Fruit fly (Drosophila melanogaster): ENCODE results near the gene fusl.

The fusl gene

DNA sequence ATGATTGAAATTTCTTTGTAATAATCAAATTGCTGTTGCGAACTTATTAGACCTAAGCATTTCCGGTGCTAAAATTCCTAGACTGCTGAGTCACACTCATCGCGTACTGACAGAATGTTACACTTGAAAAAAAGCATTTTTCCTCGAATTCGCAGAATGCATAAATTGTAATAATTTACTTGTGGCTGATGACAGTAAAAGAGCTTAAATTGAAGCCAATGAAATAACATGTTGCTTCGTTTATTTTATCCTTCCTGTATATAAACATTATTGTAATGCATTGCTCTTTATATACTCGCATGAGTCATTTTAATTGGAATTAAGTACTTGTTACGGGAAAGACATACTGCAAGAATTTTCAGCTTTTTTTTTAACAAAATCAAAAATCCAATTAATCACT, 47.3 kb downstream of the fusl start:
- no peak for TF ChIP-seq ttk (optimal IDR thresholded peaks at IDR 0.05)
- no peak for TF ChIP-seq psq (optimal IDR thresholded peaks at IDR 0.05)
- no peak for TF ChIP-seq Myc (optimal IDR thresholded peaks at IDR 0.05)
- TF ChIP-seq insv (optimal IDR thresholded peaks at IDR 0.05), result no peak
- TF ChIP-seq Sin3A (optimal IDR thresholded peaks at IDR 0.05), result no peak
- no peak for TF ChIP-seq h (optimal IDR thresholded peaks at IDR 0.05)

DNA sequence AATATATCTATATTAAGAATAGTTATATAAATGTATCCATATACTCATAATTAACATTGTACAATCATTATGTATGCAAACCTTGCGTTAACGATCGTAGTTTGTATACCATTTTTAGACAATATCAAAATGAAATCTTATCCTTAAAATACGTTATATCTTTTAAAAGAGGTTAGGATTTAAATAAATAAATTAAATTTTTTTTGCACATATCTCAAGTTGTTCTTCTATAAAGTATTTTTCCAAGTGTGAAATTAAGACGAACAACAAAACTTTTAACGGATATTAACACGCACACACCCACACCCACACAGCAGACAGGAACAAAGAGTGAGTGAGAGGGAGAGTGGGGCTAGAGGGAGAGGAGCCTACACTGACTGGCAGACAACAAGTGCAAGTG, 48.0 kb downstream of the fusl start:
- TF ChIP-seq psq (optimal IDR thresholded peaks at IDR 0.05) (no peak), Sin3A (optimal IDR thresholded peaks at IDR 0.05) (no peak), h (optimal IDR thresholded peaks at IDR 0.05) (no peak), Myc (optimal IDR thresholded peaks at IDR 0.05) (no peak), insv (optimal IDR thresholded peaks at IDR 0.05) (no peak), ttk (optimal IDR thresholded peaks at IDR 0.05) (no peak)

- TF ChIP-seq ttk (optimal IDR thresholded peaks at IDR 0.05) (no peak), Myc (optimal IDR thresholded peaks at IDR 0.05) (no peak), insv (optimal IDR thresholded peaks at IDR 0.05) (no peak), h (optimal IDR thresholded peaks at IDR 0.05) (no peak), Sin3A (optimal IDR thresholded peaks at IDR 0.05) (no peak), psq (optimal IDR thresholded peaks at IDR 0.05) (no peak)
These were observed 49.2 kb downstream of the fusl start, which contains the start of gene vri for dm6 chr2L:5288721-5289120. Gene vri (plus strand): TSS chr2L:5288944.

dm6 chr2L:5288262-5288621, 49.6 kb downstream of the fusl start:
- TF ChIP-seq insv (optimal IDR thresholded peaks at IDR 0.05), result no peak
- no peak for TF ChIP-seq ttk (optimal IDR thresholded peaks at IDR 0.05)
- TF ChIP-seq Sin3A (optimal IDR thresholded peaks at IDR 0.05), result no peak
- no peak for TF ChIP-seq Myc (optimal IDR thresholded peaks at IDR 0.05)
- no peak for TF ChIP-seq psq (optimal IDR thresholded peaks at IDR 0.05)
- no peak for TF ChIP-seq h (optimal IDR thresholded peaks at IDR 0.05)

DNA sequence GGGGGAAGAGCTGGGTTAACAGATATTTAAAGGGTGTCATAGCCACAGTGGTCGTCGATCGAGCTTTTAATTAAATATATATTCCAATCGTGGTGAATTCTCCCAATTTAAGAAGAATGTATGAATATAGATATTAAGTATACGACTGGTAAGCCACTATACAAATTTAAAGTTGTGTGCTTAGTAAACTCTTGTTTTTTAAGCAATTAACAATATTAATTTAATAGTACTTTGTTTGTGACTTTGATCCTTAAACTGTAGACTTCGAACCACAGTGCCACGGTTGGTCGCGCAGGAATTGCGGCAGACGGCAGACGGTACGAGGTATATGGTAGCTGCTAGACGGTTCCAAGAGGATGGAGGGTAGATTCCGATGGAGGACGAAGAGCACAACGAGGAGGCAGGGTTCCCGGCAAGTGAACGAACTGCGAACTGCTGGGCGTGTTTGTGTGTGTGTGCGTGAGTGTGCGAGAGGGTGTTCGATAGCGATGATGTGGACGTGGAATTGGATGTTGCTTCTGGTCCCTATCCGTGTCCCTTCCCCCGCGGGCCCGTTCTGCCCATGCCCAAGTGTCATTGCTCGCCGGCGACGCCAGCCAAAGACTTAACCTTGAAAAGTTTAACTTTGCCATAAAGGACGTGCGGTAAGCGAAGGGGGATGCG, 50.1 kb downstream of the fusl start:
- no peak for TF ChIP-seq Sin3A (optimal IDR thresholded peaks at IDR 0.05)
- TF ChIP-seq psq (optimal IDR thresholded peaks at IDR 0.05), result no peak
- no peak for TF ChIP-seq insv (optimal IDR thresholded peaks at IDR 0.05)
- TF ChIP-seq h (optimal IDR thresholded peaks at IDR 0.05), result no peak
- no peak for TF ChIP-seq ttk (optimal IDR thresholded peaks at IDR 0.05)
- no peak for TF ChIP-seq Myc (optimal IDR thresholded peaks at IDR 0.05)

- TF ChIP-seq ttk (optimal IDR thresholded peaks at IDR 0.05), result no peak
- TF ChIP-seq insv (optimal IDR thresholded peaks at IDR 0.05), result no peak
- no peak for TF ChIP-seq psq (optimal IDR thresholded peaks at IDR 0.05)
- TF ChIP-seq Sin3A (optimal IDR thresholded peaks at IDR 0.05), result no peak
- no peak for TF ChIP-seq h (optimal IDR thresholded peaks at IDR 0.05)
- TF ChIP-seq Myc (optimal IDR thresholded peaks at IDR 0.05), result no peak
These were observed 51.3 kb downstream of the fusl start for dm6 chr2L:5286572-5286971.

dm6 chr2L:5285860-5286259, 52.0 kb downstream of the fusl start:
- TF ChIP-seq Sin3A (optimal IDR thresholded peaks at IDR 0.05) (no peak), ttk (optimal IDR thresholded peaks at IDR 0.05) (no peak), Myc (optimal IDR thresholded peaks at IDR 0.05) (no peak), h (optimal IDR thresholded peaks at IDR 0.05) (no peak), psq (optimal IDR thresholded peaks at IDR 0.05) (no peak), insv (optimal IDR thresholded peaks at IDR 0.05) (no peak)

- no peak for TF ChIP-seq Myc (optimal IDR thresholded peaks at IDR 0.05)
- TF ChIP-seq ttk (optimal IDR thresholded peaks at IDR 0.05), result no peak
- no peak for TF ChIP-seq h (optimal IDR thresholded peaks at IDR 0.05)
- TF ChIP-seq Sin3A (optimal IDR thresholded peaks at IDR 0.05), result no peak
- TF ChIP-seq psq (optimal IDR thresholded peaks at IDR 0.05), result no peak
- no peak for TF ChIP-seq insv (optimal IDR thresholded peaks at IDR 0.05)
These were observed 53.1 kb downstream of the fusl start for dm6 chr2L:5284820-5285219.

Data from Kc167 (cell line).